Worm (Caenorhabditis elegans): ENCODE measurements around the gene F10G2.10.

DNA sequence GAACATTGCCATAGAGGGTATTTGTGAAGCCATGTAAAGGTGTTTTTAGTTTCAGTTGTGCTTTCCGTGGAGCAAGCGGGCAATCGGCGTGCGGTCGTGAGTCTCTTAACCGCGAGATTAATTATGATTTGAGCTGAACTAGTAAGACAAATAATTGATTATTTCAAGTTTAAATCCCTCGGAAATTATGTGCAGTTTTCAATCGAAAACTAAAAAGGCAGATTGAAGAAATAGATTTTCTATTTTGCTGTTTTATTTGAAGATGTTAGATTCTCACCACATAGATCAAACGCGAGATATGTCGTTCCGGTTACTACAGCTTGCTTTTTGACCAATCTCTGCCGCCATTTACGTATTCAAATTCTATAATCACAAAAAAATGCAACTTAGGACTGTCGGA lies 40.0 kb upstream of the F10G2.10 start, which contains the start of gene C13A2.3:
- no peak for TF ChIP-seq scrt-1 (GFP tag; IDR thresholded peaks at IDR 0.05)
- TF ChIP-seq ama-1 (optimal IDR thresholded peaks at IDR 0.05), result no peak
- no peak for TF ChIP-seq ceh-13 (GFP tag; optimal IDR thresholded peaks at IDR 0.05)
- TF ChIP-seq sea-1 (GFP tag; conservative IDR thresholded peaks at IDR 0.05), result no peak
- no peak for TF ChIP-seq tbx-11 (GFP tag; IDR thresholded peaks at IDR 0.05)
- TF ChIP-seq pes-1 (GFP tag; IDR thresholded peaks at IDR 0.05), result no peak
- no peak for TF ChIP-seq tbx-37 (GFP tag; conservative IDR thresholded peaks at IDR 0.05)
- TF ChIP-seq flt-1 (GFP tag; IDR thresholded peaks at IDR 0.05), result no peak
- TF ChIP-seq aly-1 (tag; optimal IDR thresholded peaks at IDR 0.05), result no peak
- TF ChIP-seq F13C5.2 (tag; optimal IDR thresholded peaks at IDR 0.05), result no peak
- no peak for TF ChIP-seq ets-7 (tag; optimal IDR thresholded peaks at IDR 0.05)
- no peak for TF ChIP-seq B0310.2 (tag; optimal IDR thresholded peaks at IDR 0.05)
- no peak for TF ChIP-seq hmg-4 (GFP tag; optimal IDR thresholded peaks at IDR 0.05)
- no peak for TF ChIP-seq tra-4 (tag; optimal IDR thresholded peaks at IDR 0.05)
